Worm (Caenorhabditis elegans) whole organism, midembryonic: ENCODE data around the gene lrr-1.

ENCODE experiments used
- cog-1 ChIP-seq: sonication (generic microtip); optimal IDR thresholded peaks from 2 replicates; lab custom pipeline; 2016; ENCODE audit warnings: missing genetic modification characterization, missing compliant biosample characterization
- tab-1 ChIP-seq: fragments of 200-800 bp; sonication (Bioruptor generic); IDR thresholded peaks from 2 replicates; pipeline ENCODE4 v1.3.6; 2022; ENCODE audit warnings: missing genetic modification characterization, missing compliant biosample characterization

DNA sequence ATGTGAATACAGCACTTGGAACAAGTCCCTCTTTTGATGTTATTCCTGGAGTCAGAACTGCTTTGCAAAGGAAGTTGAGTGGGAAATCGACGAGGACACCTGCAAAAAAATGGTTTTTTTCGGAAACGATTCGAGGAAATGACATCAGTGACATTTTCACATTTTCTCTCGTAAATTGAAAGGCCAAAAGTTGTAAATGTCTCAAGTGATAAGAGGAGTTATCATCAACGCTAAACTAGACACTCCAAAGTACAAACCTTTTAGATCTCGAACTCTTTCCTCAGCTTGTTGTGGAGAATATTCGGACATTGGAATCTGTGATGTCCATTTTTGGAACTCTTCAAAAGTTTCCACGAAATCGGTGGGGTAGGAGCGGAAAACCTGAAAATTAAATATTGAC is 48.0 kb upstream of the lrr-1 start:
- TF ChIP-seq tab-1 (GFP tag; lab: Robert Waterston, UW) (no peak), cog-1 (tag; lab: Kevin White, UChicago) (no peak)
